ENCODE assay signal across 2 fruit fly cellular contexts in genomic region chr3R:11245803-11246202, dm6.
TF ChIP-seq lines count a peak whose summit lies in the region.

No protein-coding gene starts in this region.

- TF ChIP-seq CTCF in whole organism, embryonic (GFP tag; optimal IDR thresholded peaks at IDR 0.05; lab: Kevin White, UChicago) = no peak

TF ChIP-seq in whole organism, embryonic, 481 proteins besides CTCF, POLR2A, EP300 and RAD21:
- TF ChIP-seq Lpt (GFP tag; optimal IDR thresholded peaks at IDR 0.05; lab: Kevin White, UChicago) (no peak), CG7372 (GFP tag; IDR thresholded peaks at IDR 0.05; lab: Robert Waterston, UW) (no peak), exex (tag; optimal IDR thresholded peaks at IDR 0.05; lab: Kevin White, UChicago) (peak; percentile 63), CG14860 (GFP tag; IDR thresholded peaks at IDR 0.05; lab: Robert Waterston, UW; ENCODE audit: partially characterized antibody) (no peak)

TF ChIP-seq in whole organism, prepupa, 60 proteins besides CTCF, POLR2A, EP300 and RAD21:
- TF ChIP-seq vri (GFP tag; optimal IDR thresholded peaks at IDR 0.05; lab: Kevin White, UChicago) (peak; percentile 77), CG34406 (GFP tag; optimal IDR thresholded peaks at IDR 0.05; lab: Kevin White, UChicago) (no peak), CG6276 (GFP tag; optimal IDR thresholded peaks at IDR 0.05; lab: Kevin White, UChicago) (no peak), Sox15 (GFP tag; optimal IDR thresholded peaks at IDR 0.05; lab: Kevin White, UChicago) (no peak), svp (GFP tag; lab: Kevin White, UChicago) (peak; percentile 77), CG4318 (GFP tag; optimal IDR thresholded peaks at IDR 0.05; lab: Kevin White, UChicago) (no peak), CG7368 (GFP tag; optimal IDR thresholded peaks at IDR 0.05; lab: Kevin White, UChicago) (no peak), CG15336 (GFP tag; IDR thresholded peaks at IDR 0.05; lab: Robert Waterston, UW) (no peak)
TF ChIP-seq in whole organism, prepupa: peak in this region for 2.
